Fruit fly (Drosophila melanogaster) whole organism, embryonic: Measurements from ENCODE around the gene CG16956.

Experiments used
- Atf6 ChIP-seq: fragments of 200-800 bp; sonication (Bioruptor generic); IDR thresholded peaks from 2 replicates; pipeline ENCODE4 v1.3.6; 2022; ENCODE audit warnings: missing biosample characterization, missing genetic modification characterization
- B-H1 ChIP-seq: fragments of 200-800 bp; sonication (Bioruptor generic); IDR thresholded peaks from 3 replicates; pipeline ENCODE4 v1.3.6; 2022; ENCODE audit warnings: missing biosample characterization, missing genetic modification characterization
- B-H2 ChIP-seq: fragments of 200-800 bp; sonication (Bioruptor generic); optimal IDR thresholded peaks from 2 replicates; lab custom pipeline; 2018; ENCODE audit warnings: missing biosample characterization, mild to moderate bottlenecking, missing genetic modification characterization
- Bteb2 ChIP-seq: fragments of 200-800 bp; sonication (Bioruptor generic); optimal IDR thresholded peaks from 2 replicates; lab custom pipeline; 2016; ENCODE audit warnings: missing biosample characterization, missing genetic modification characterization
- CG10321 ChIP-seq: fragments of 200-800 bp; sonication (Bioruptor generic); IDR thresholded peaks from 2 replicates; pipeline ENCODE4 v1.3.6; 2022; ENCODE audit warnings: missing biosample characterization, missing genetic modification characterization
- CG12219 ChIP-seq: fragments of 200-800 bp; sonication (Bioruptor generic); optimal IDR thresholded peaks from 3 replicates; lab custom pipeline; 2018; ENCODE audit warnings: missing biosample characterization, mild to moderate bottlenecking, missing genetic modification characterization
- CG12236 ChIP-seq: fragments of 200-800 bp; sonication (Bioruptor generic); optimal IDR thresholded peaks from 2 replicates; lab custom pipeline; 2016; ENCODE audit warnings: missing biosample characterization, missing genetic modification characterization
- CG12942 ChIP-seq: fragments of 200-800 bp; sonication (Bioruptor generic); optimal IDR thresholded peaks from 3 replicates; lab custom pipeline; 2016; ENCODE audit warnings: missing biosample characterization, missing genetic modification characterization
- CG14050 ChIP-seq: fragments of 200-800 bp; sonication (Bioruptor generic); IDR thresholded peaks from 3 replicates; pipeline ENCODE4 v1.3.6; 2022; ENCODE audit warnings: missing biosample characterization, missing genetic modification characterization
- CG14860 ChIP-seq: fragments of 200-800 bp; sonication (Bioruptor generic); IDR thresholded peaks from 3 replicates; pipeline ENCODE4 v1.3.6; 2022; ENCODE audit warnings: missing biosample characterization, missing genetic modification characterization; ENCODE audit not compliant: partially characterized antibody
- CG17186 ChIP-seq: fragments of 200-800 bp; sonication (Bioruptor generic); optimal IDR thresholded peaks from 3 replicates; lab custom pipeline; 2017; ENCODE audit warnings: missing biosample characterization, missing genetic modification reagents, missing genetic modification characterization
- CG17328 ChIP-seq: fragments of 200-800 bp; sonication (Bioruptor generic); IDR thresholded peaks from 2 replicates; pipeline ENCODE4 v1.3.6; 2022; ENCODE audit warnings: missing biosample characterization, missing genetic modification characterization
- CG30431 ChIP-seq: fragments of 200-800 bp; sonication (Bioruptor generic); optimal IDR thresholded peaks from 2 replicates; lab custom pipeline; 2017; ENCODE audit warnings: missing biosample characterization, missing genetic modification characterization
- CG3065 ChIP-seq: fragments of 200-800 bp; sonication (Bioruptor generic); optimal IDR thresholded peaks from 2 replicates; lab custom pipeline; 2016; ENCODE audit warnings: missing biosample characterization, missing genetic modification characterization
- CG32767 ChIP-seq: fragments of 200-800 bp; sonication (Bioruptor generic); IDR thresholded peaks from 2 replicates; pipeline ENCODE4 v1.3.6; 2022; ENCODE audit warnings: missing biosample characterization, missing genetic modification characterization
- CG3407 ChIP-seq: fragments of 200-800 bp; sonication (Bioruptor generic); optimal IDR thresholded peaks from 2 replicates; lab custom pipeline; 2018; ENCODE audit warnings: missing biosample characterization, mild to moderate bottlenecking, missing genetic modification characterization
- CG3726 ChIP-seq: fragments of 200-800 bp; sonication (Bioruptor generic); IDR thresholded peaks from 3 replicates; pipeline ENCODE4, ENCODE4 v1.3.6; 2022; ENCODE audit warnings: missing biosample characterization, missing genetic modification characterization
- CG3838 ChIP-seq: fragments of 200-800 bp; sonication (Bioruptor generic); optimal IDR thresholded peaks from 3 replicates; lab custom pipeline; 2016; ENCODE audit warnings: missing biosample characterization, missing genetic modification characterization
- CG4328 ChIP-seq: fragments of 200-800 bp; sonication (Bioruptor generic); optimal IDR thresholded peaks from 3 replicates; lab custom pipeline; 2017; ENCODE audit warnings: missing biosample characterization, missing genetic modification reagents, missing genetic modification characterization
- CG4360 ChIP-seq: fragments of 200-800 bp; sonication (Bioruptor generic); IDR thresholded peaks from 2 replicates; pipeline ENCODE4 v1.3.6; 2022; ENCODE audit warnings: missing biosample characterization, missing genetic modification characterization
- CG4617 ChIP-seq: fragments of 200-800 bp; sonication (Bioruptor generic); optimal IDR thresholded peaks from 3 replicates; lab custom pipeline; 2016; ENCODE audit warnings: missing biosample characterization, missing genetic modification characterization, borderline replicate concordance
- CG4820 ChIP-seq: fragments of 200-800 bp; sonication (Bioruptor generic); optimal IDR thresholded peaks from 3 replicates; lab custom pipeline; 2016; ENCODE audit warnings: missing biosample characterization, missing genetic modification characterization
- CG8089 ChIP-seq: fragments of 200-800 bp; sonication (Bioruptor generic); optimal IDR thresholded peaks from 3 replicates; lab custom pipeline; 2016; ENCODE audit warnings: missing biosample characterization, missing genetic modification characterization
- CG8944 ChIP-seq: fragments of 200-800 bp; sonication (Bioruptor generic); optimal IDR thresholded peaks from 3 replicates; lab custom pipeline; 2016; ENCODE audit warnings: missing biosample characterization, missing genetic modification characterization
- CoRest ChIP-seq: fragments of 200-800 bp; sonication (Bioruptor generic); optimal IDR thresholded peaks from 3 replicates; lab custom pipeline; 2018; ENCODE audit warnings: missing biosample characterization, mild to moderate bottlenecking, missing genetic modification characterization, moderate library complexity
- Dek ChIP-seq: fragments of 200-800 bp; sonication (Bioruptor generic); optimal IDR thresholded peaks from 3 replicates; lab custom pipeline; 2019; ENCODE audit warnings: missing biosample characterization, mild to moderate bottlenecking, missing genetic modification characterization, moderate library complexity
- Dip2 ChIP-seq: fragments of 200-800 bp; sonication (Bioruptor generic); IDR thresholded peaks from 2 replicates; pipeline ENCODE4 v1.3.6; 2022; ENCODE audit warnings: missing biosample characterization, missing genetic modification characterization
- Drgx ChIP-seq: fragments of 200-800 bp; sonication (Bioruptor generic); IDR thresholded peaks from 2 replicates; pipeline ENCODE4 v1.3.6; 2022; ENCODE audit warnings: missing biosample characterization, missing genetic modification characterization
- HLH54F ChIP-seq: fragments of 200-800 bp; sonication (Bioruptor generic); optimal IDR thresholded peaks from 3 replicates; lab custom pipeline; 2016; ENCODE audit warnings: missing biosample characterization, missing genetic modification characterization
- MBD-R2 ChIP-seq: fragments of 200-800 bp; sonication (Bioruptor generic); IDR thresholded peaks from 2 replicates; pipeline ENCODE4 v1.3.6; 2022; ENCODE audit warnings: missing biosample characterization, missing genetic modification characterization
- Meics ChIP-seq: fragments of 200-800 bp; sonication (Bioruptor generic); optimal IDR thresholded peaks from 2 replicates; lab custom pipeline; 2017; ENCODE audit warnings: missing biosample characterization, mild to moderate bottlenecking, missing genetic modification characterization
- NC2β ChIP-seq: fragments of 200-800 bp; sonication (Bioruptor generic); optimal IDR thresholded peaks from 2 replicates; lab custom pipeline; 2016; ENCODE audit warnings: missing biosample characterization, missing genetic modification characterization
- NfI ChIP-seq: fragments of 200-800 bp; sonication (Bioruptor generic); optimal IDR thresholded peaks from 3 replicates; lab custom pipeline; 2018; ENCODE audit warnings: missing biosample characterization, mild to moderate bottlenecking, missing genetic modification characterization, moderate library complexity
- Poxn ChIP-seq: fragments of 200-800 bp; sonication (Bioruptor generic); IDR thresholded peaks from 2 replicates; pipeline ENCODE4 v1.3.6; 2022; ENCODE audit warnings: missing biosample characterization, missing genetic modification characterization
- Ssrp ChIP-seq: fragments of 200-800 bp; sonication (Bioruptor generic); optimal IDR thresholded peaks from 2 replicates; lab custom pipeline; 2018; ENCODE audit warnings: missing biosample characterization, mild to moderate bottlenecking, missing genetic modification characterization, moderate library complexity
- ci ChIP-seq: fragments of 200-800 bp; sonication (Bioruptor generic); IDR thresholded peaks from 3 replicates; pipeline ENCODE4 v1.3.6; 2022; ENCODE audit warnings: missing biosample characterization, missing genetic modification characterization
- corto ChIP-seq: fragments of 200-800 bp; sonication (Bioruptor generic); optimal IDR thresholded peaks from 2 replicates; lab custom pipeline; 2016; ENCODE audit warnings: missing biosample characterization, mild to moderate bottlenecking, missing genetic modification characterization, moderate library complexity
- dm ChIP-seq: fragments of 200-800 bp; sonication (Bioruptor generic); optimal IDR thresholded peaks from 3 replicates; lab custom pipeline; 2016; ENCODE audit warnings: missing biosample characterization, missing genetic modification characterization
- fu2 ChIP-seq: fragments of 200-800 bp; sonication (Bioruptor generic); optimal IDR thresholded peaks from 2 replicates; lab custom pipeline; 2016; ENCODE audit warnings: missing biosample characterization, missing genetic modification characterization
- gfzf ChIP-seq: fragments of 200-800 bp; sonication (Bioruptor generic); optimal IDR thresholded peaks from 2 replicates; lab custom pipeline; 2016; ENCODE audit warnings: missing biosample characterization, mild to moderate bottlenecking, missing genetic modification characterization, moderate library complexity
- grau ChIP-seq: fragments of 200-800 bp; optimal IDR thresholded peaks from 3 replicates; lab custom pipeline; 2019; ENCODE audit warnings: missing biosample characterization, mild to moderate bottlenecking, missing genetic modification characterization, moderate library complexity
- grn ChIP-seq: fragments of 200-800 bp; sonication (Bioruptor generic); optimal IDR thresholded peaks from 3 replicates; lab custom pipeline; 2017; ENCODE audit warnings: missing biosample characterization, missing genetic modification characterization
- gsb ChIP-seq: fragments of 200-800 bp; sonication (Bioruptor generic); IDR thresholded peaks from 2 replicates; pipeline ENCODE4 v1.3.6; 2022; ENCODE audit warnings: missing biosample characterization, missing genetic modification characterization
- gt ChIP-seq: fragments of 200-800 bp; sonication (Bioruptor generic); IDR thresholded peaks from 2 replicates; pipeline ENCODE4 v1.3.6; 2022; ENCODE audit warnings: missing biosample characterization, missing genetic modification characterization
- lola ChIP-seq, 3 experiments: fragments of >200 bp in 2 of 3; fragments of 200-800 bp in 1 of 3; sonication (Bioruptor generic) in 1 of 3; optimal IDR thresholded peaks; 2 replicates each; lab custom pipeline; 2017 to 2019; ENCODE audit warnings: missing biosample characterization in 3 of 3, missing genetic modification characterization in 3 of 3, mild to moderate bottlenecking in 1 of 3, moderate library complexity in 1 of 3
- pfk ChIP-seq: fragments of 200-800 bp; sonication (Bioruptor generic); optimal IDR thresholded peaks from 2 replicates; lab custom pipeline; 2018; ENCODE audit warnings: missing biosample characterization, mild to moderate bottlenecking, missing genetic modification characterization, moderate library complexity
- psq ChIP-seq: fragments of 200-800 bp; sonication (Bioruptor generic); optimal IDR thresholded peaks from 2 replicates; lab custom pipeline; 2017; ENCODE audit warnings: missing biosample characterization, missing genetic modification characterization
- row ChIP-seq: fragments of 200-800 bp; sonication (Bioruptor generic); IDR thresholded peaks from 3 replicates; pipeline ENCODE4 v1.3.6; 2022; ENCODE audit warnings: missing biosample characterization, missing genetic modification characterization
- run ChIP-seq: fragments of 200-800 bp; sonication (Bioruptor generic); optimal IDR thresholded peaks from 3 replicates; lab custom pipeline; 2018; ENCODE audit warnings: missing biosample characterization, mild to moderate bottlenecking, missing genetic modification characterization
- sc ChIP-seq, 3 experiments: fragments of >200 bp in 2 of 3; fragments of 200-800 bp in 1 of 3; sonication (Bioruptor generic) in 1 of 3; optimal IDR thresholded peaks; 2 replicates in 2 of 3; 3 replicates in 1 of 3; lab custom pipeline; 2017; ENCODE audit warnings: mild to moderate bottlenecking in 1 of 3, missing biosample characterization in 1 of 3, missing genetic modification characterization in 1 of 3, missing genetic modification reagents in 1 of 3
- sr ChIP-seq: fragments of 200-800 bp; sonication (Bioruptor generic); IDR thresholded peaks from 3 replicates; pipeline ENCODE4 v1.3.6; 2022; ENCODE audit warnings: missing biosample characterization, missing genetic modification characterization

The CG16956 gene

DNA sequence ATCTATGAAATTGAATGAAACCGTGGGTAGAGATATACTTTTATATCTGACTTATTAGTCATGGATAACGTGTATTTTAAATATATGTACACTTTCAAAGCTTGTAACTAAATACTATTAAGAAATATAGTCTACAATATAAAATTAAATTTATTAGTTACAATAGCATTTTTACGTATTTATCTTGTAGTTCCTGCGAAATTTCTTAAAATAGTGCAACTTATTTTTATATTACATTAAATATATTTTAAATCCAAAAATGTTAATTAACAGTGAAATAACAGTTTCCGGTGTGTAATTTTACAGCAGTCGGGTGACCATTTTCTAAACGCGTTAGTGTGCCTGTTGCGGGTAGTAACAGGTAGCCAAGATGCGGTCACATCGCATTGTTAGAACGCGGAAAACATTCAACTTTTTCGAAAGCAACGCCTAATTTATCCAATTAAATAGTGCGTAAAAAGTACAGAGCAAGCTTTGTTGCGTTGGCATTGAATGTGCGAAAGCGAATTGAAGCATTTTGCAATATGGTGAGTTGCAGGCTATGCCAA is 15.7 kb downstream of the CG16956 start, which contains the start of the genes CG10859 and CG7110 (continued):
- no peak for TF ChIP-seq CG4820
- 0 out of 3 replicates have a peak, but pooled peaks have one; percentile 16 for TF ChIP-seq row (GFP tag; lab: Robert Waterston, UW)
- TF ChIP-seq B-H1 (GFP tag; lab: Robert Waterston, UW): no peak
- TF ChIP-seq CG17328 (GFP tag; lab: Robert Waterston, UW): peak; percentile 14; the same call in 1 of the 2 replicates
- no peak for TF ChIP-seq Poxn (GFP tag; lab: Robert Waterston, UW)
- TF ChIP-seq pfk: peak; percentile 26
- peak; percentile 79 for TF ChIP-seq Meics (GFP tag; lab: Kevin White, UChicago)
- TF ChIP-seq MBD-R2 (GFP tag; lab: Robert Waterston, UW): peak; percentile 48; the same call in 1 of the 2 replicates
- TF ChIP-seq CG3407 (GFP tag; lab: Kevin White, UChicago): no peak
- peak; percentile 63 for TF ChIP-seq B-H2
- no peak for TF ChIP-seq fu2 (GFP tag; lab: Kevin White, UChicago)
- TF ChIP-seq Bteb2: peak; percentile 34
- TF ChIP-seq sr: no peak
- TF ChIP-seq CG3838: no peak
- TF ChIP-seq corto (GFP tag; lab: Kevin White, UChicago): no peak
- no peak for TF ChIP-seq CG30431 (GFP tag; lab: Kevin White, UChicago)
- TF ChIP-seq CG12942 (GFP tag; lab: Kevin White, UChicago): no peak
- TF ChIP-seq CG32767 (GFP tag; lab: Robert Waterston, UW): no peak
- no peak for TF ChIP-seq CG10321
- no peak for TF ChIP-seq gt (GFP tag; lab: Robert Waterston, UW)
- peak; percentile 45 for TF ChIP-seq NC2β (GFP tag; lab: Kevin White, UChicago)
- no peak for TF ChIP-seq Drgx (GFP tag; lab: Robert Waterston, UW)
- TF ChIP-seq grau: peak; percentile 51
- TF ChIP-seq Dek: no peak
- TF ChIP-seq CG12236: no peak
- TF ChIP-seq ci (GFP tag; lab: Robert Waterston, UW): peak; percentile 88
- peak; percentile 60 for TF ChIP-seq dm (GFP tag; lab: Kevin White, UChicago)
- no peak for TF ChIP-seq CG8944 (GFP tag; lab: Kevin White, UChicago)
- TF ChIP-seq psq (GFP tag; lab: Kevin White, UChicago): no peak
- TF ChIP-seq lola (GFP tag; optimal IDR thresholded peaks at IDR 0.05; lab: Kevin White, UChicago): no peak
- no peak for TF ChIP-seq CG4360 (GFP tag; lab: Robert Waterston, UW)
- TF ChIP-seq CoRest (tag; lab: Kevin White, UChicago): peak; percentile 64
- no peak for TF ChIP-seq gsb (GFP tag; lab: Robert Waterston, UW)
- TF ChIP-seq run (tag; lab: Kevin White, UChicago): no peak
- no peak for TF ChIP-seq grn (GFP tag; lab: Kevin White, UChicago)
- TF ChIP-seq NfI (GFP tag; lab: Kevin White, UChicago): peak; percentile 78
- no peak for TF ChIP-seq CG3065
- TF ChIP-seq CG14860 (GFP tag; lab: Robert Waterston, UW): no peak
- no peak for TF ChIP-seq HLH54F (GFP tag; lab: Kevin White, UChicago)
- no peak for TF ChIP-seq CG8089 (GFP tag; lab: Kevin White, UChicago)
- no peak for TF ChIP-seq Dip2 (GFP tag; lab: Robert Waterston, UW)
- TF ChIP-seq Ssrp (tag; lab: Kevin White, UChicago): no peak
- no peak for TF ChIP-seq sc (optimal IDR thresholded peaks at IDR 0.05; lab: Kevin White, UChicago)
- TF ChIP-seq sc (GFP tag; optimal IDR thresholded peaks at IDR 0.05; lab: Kevin White, UChicago): peak; percentile 7
- TF ChIP-seq CG12219 (GFP tag; lab: Kevin White, UChicago): peak; percentile 1
- TF ChIP-seq CG14050 (GFP tag; lab: Robert Waterston, UW): peak; percentile 14; the same call in 1 of the 3 replicates
- TF ChIP-seq Atf6 (GFP tag; lab: Robert Waterston, UW): peak; percentile 42; the same call in 1 of the 2 replicates
- peak; percentile 99 for TF ChIP-seq CG17186 (GFP tag; lab: Kevin White, UChicago)
- no peak for TF ChIP-seq CG3726 (GFP tag; lab: Robert Waterston, UW)
- TF ChIP-seq gfzf (GFP tag; lab: Kevin White, UChicago): peak; percentile 86
- TF ChIP-seq CG4328 (GFP tag; lab: Kevin White, UChicago): peak; percentile 59
- TF ChIP-seq CG4617: peak; percentile 14
